Worm (Caenorhabditis elegans) whole organism, L4 larva: Measurements from ENCODE around the gene W08G11.5.
"Not testable (repeated sequence)": the region's sequence is repeated elsewhere in the genome, so short reads cannot be mapped to it uniquely, and the experiment has no call there.

ENCODE experiments used
- F26F4.8 ChIP-seq: fragments of 200-800 bp; sonication (Bioruptor generic); conservative IDR thresholded peaks from 2 replicates; pipeline ENCODE4 v1.3.6; 2022; ENCODE audit warnings: missing genetic modification characterization, missing compliant biosample characterization
- F44E2.7 ChIP-seq: fragments of 200-800 bp; sonication (Bioruptor generic); IDR thresholded peaks from 2 replicates; pipeline ENCODE4 v2.1.2; 2022; ENCODE audit warnings: missing genetic modification characterization, missing compliant biosample characterization
- F49E8.2 ChIP-seq: sonication (generic microtip); optimal IDR thresholded peaks from 2 replicates; lab custom pipeline; 2016; ENCODE audit warnings: missing compliant biosample characterization, mild to moderate bottlenecking, missing genetic modification characterization, borderline replicate concordance
- T26A8.4 ChIP-seq: fragments of 200-800 bp; sonication (Bioruptor generic); IDR thresholded peaks from 2 replicates; pipeline ENCODE4 v1.3.6; 2022; ENCODE audit warnings: missing genetic modification characterization, missing compliant biosample characterization
- Y105C5A.15 ChIP-seq: fragments of 200-800 bp; sonication (Bioruptor generic); IDR thresholded peaks from 2 replicates; pipeline ENCODE4 v1.3.6; 2022; ENCODE audit warnings: missing genetic modification characterization, missing compliant biosample characterization
- ZK337.2 ChIP-seq: fragments of 200-800 bp; sonication (Bioruptor generic); IDR thresholded peaks from 2 replicates; pipeline ENCODE4 v1.3.6; 2022; ENCODE audit warnings: missing genetic modification reagents, missing genetic modification characterization, missing compliant biosample characterization
- aha-1 ChIP-seq: fragments of 150-350 bp; peaks from one replicate; lab custom pipeline; 2014; ENCODE audit warnings: missing biosample characterization, missing genetic modification characterization
- arid-1 ChIP-seq: fragments of 200-800 bp; sonication (Bioruptor generic); conservative IDR thresholded peaks from 2 replicates; pipeline ENCODE4 v1.3.6; 2022; ENCODE audit warnings: missing genetic modification reagents, missing genetic modification characterization, missing compliant biosample characterization
- daf-16 ChIP-seq, 3 experiments: sonication (generic microtip); optimal IDR thresholded peaks; 2 replicates each; lab custom pipeline; 2016 to 2017; ENCODE audit warnings: missing genetic modification characterization in 3 of 3, missing genetic modification reagents in 3 of 3, mild to moderate bottlenecking in 2 of 3, missing compliant biosample characterization in 2 of 3, missing biosample characterization in 1 of 3, moderate library complexity in 1 of 3
- dmd-6 ChIP-seq: fragments of 200-800 bp; sonication (Bioruptor generic); IDR thresholded peaks from 2 replicates; pipeline ENCODE4 v1.3.6; 2022; ENCODE audit warnings: missing genetic modification reagents, missing genetic modification characterization, missing compliant biosample characterization
- dve-1 ChIP-seq: sonication (generic microtip); optimal IDR thresholded peaks from 2 replicates; lab custom pipeline; 2017; ENCODE audit warnings: antibody characterized with exemption, mild to moderate bottlenecking, missing genetic modification characterization, missing compliant biosample characterization; ENCODE audit not compliant: insufficient read depth
- egl-43 ChIP-seq: fragments of 200-800 bp; sonication (Bioruptor generic); IDR thresholded peaks from 2 replicates; pipeline ENCODE4 v1.3.6; 2022; ENCODE audit warnings: missing genetic modification reagents, missing genetic modification characterization, missing compliant biosample characterization
- hlh-11 ChIP-seq: fragments of 200-800 bp; sonication (Bioruptor generic); optimal IDR thresholded peaks from 2 replicates; lab custom pipeline; 2018; ENCODE audit warnings: mild to moderate bottlenecking, missing genetic modification characterization, missing compliant biosample characterization
- hlh-30 ChIP-seq: sonication (generic microtip); optimal IDR thresholded peaks from 2 replicates; lab custom pipeline; 2017; ENCODE audit warnings: antibody characterized with exemption, mild to moderate bottlenecking, missing genetic modification characterization, missing compliant biosample characterization; ENCODE audit not compliant: insufficient read depth
- lim-7 ChIP-seq: fragments of 200-800 bp; sonication (Bioruptor generic); IDR thresholded peaks from 2 replicates; pipeline ENCODE4 v1.3.6; 2022; ENCODE audit warnings: missing genetic modification characterization, missing compliant biosample characterization
- lin-38 ChIP-seq: fragments of 200-800 bp; sonication (Bioruptor generic); IDR thresholded peaks from 2 replicates; pipeline ENCODE4 v1.3.6; 2022; ENCODE audit warnings: missing genetic modification reagents, missing genetic modification characterization, missing compliant biosample characterization
- mdt-29 ChIP-seq: fragments of 200-800 bp; sonication (Bioruptor generic); IDR thresholded peaks from 2 replicates; pipeline ENCODE4 v1.3.6; 2022; ENCODE audit warnings: missing genetic modification reagents, missing genetic modification characterization, missing compliant biosample characterization
- nhr-102 ChIP-seq: sonication (generic microtip); optimal IDR thresholded peaks from 2 replicates; lab custom pipeline; 2016; ENCODE audit warnings: mild to moderate bottlenecking, missing genetic modification characterization, moderate library complexity, missing compliant biosample characterization
- nhr-48 ChIP-seq: sonication (generic microtip); optimal IDR thresholded peaks from 2 replicates; lab custom pipeline; 2016; ENCODE audit warnings: mild to moderate bottlenecking, missing genetic modification characterization, missing compliant biosample characterization
- nhr-76 ChIP-seq: fragments of 150-350 bp; optimal IDR thresholded peaks from 2 replicates; lab custom pipeline; 2014; ENCODE audit warnings: missing biosample characterization, missing genetic modification characterization
- pha-4 ChIP-seq, 2 experiments: fragments of 150-350 bp in 1 of 2; fragments of 200-800 bp in 1 of 2; sonication (Bioruptor generic) in 1 of 2; IDR thresholded peaks in 1 of 2; optimal IDR thresholded peaks in 1 of 2; 2 replicates each; pipeline versions ENCODE4 v1.3.6 to Lab custom; 2014 to 2022; ENCODE audit warnings: missing genetic modification characterization in 2 of 2, missing genetic modification reagents in 2 of 2, missing biosample characterization in 1 of 2, missing compliant biosample characterization in 1 of 2
- php-3 ChIP-seq: fragments of 200-800 bp; sonication (Bioruptor generic); IDR thresholded peaks from 2 replicates; pipeline ENCODE4 v1.3.6; 2022; ENCODE audit warnings: missing genetic modification reagents, missing genetic modification characterization, missing compliant biosample characterization
- set-16 ChIP-seq: fragments of 200-800 bp; sonication (Bioruptor generic); IDR thresholded peaks from 2 replicates; pipeline ENCODE4 v1.3.6; 2022; ENCODE audit warnings: missing genetic modification reagents, missing genetic modification characterization, missing compliant biosample characterization
- snpc-1.2 ChIP-seq: fragments of 200-800 bp; sonication (Bioruptor generic); IDR thresholded peaks from 2 replicates; pipeline ENCODE4 v1.3.6; 2022; ENCODE audit warnings: missing genetic modification reagents, missing genetic modification characterization, missing compliant biosample characterization
- tra-1 ChIP-seq: fragments of 200-800 bp; sonication (Bioruptor generic); IDR thresholded peaks from 2 replicates; pipeline ENCODE4 v1.3.6; 2022; ENCODE audit warnings: missing genetic modification reagents, missing genetic modification characterization, missing compliant biosample characterization
- unc-130 ChIP-seq: sonication (generic microtip); optimal IDR thresholded peaks from 2 replicates; lab custom pipeline; 2016; ENCODE audit warnings: missing genetic modification reagents, missing genetic modification characterization, missing compliant biosample characterization
- vab-7 ChIP-seq: fragments of 200-800 bp; sonication (Bioruptor generic); IDR thresholded peaks from 2 replicates; pipeline ENCODE4 v1.3.6; 2022; ENCODE audit warnings: missing genetic modification reagents, missing genetic modification characterization, missing compliant biosample characterization
- zip-11 ChIP-seq: fragments of 200-800 bp; sonication (Bioruptor generic); IDR thresholded peaks from 2 replicates; pipeline ENCODE4 v1.3.6; 2022; ENCODE audit warnings: missing genetic modification characterization, missing compliant biosample characterization

Gene W08G11.5

DNA sequence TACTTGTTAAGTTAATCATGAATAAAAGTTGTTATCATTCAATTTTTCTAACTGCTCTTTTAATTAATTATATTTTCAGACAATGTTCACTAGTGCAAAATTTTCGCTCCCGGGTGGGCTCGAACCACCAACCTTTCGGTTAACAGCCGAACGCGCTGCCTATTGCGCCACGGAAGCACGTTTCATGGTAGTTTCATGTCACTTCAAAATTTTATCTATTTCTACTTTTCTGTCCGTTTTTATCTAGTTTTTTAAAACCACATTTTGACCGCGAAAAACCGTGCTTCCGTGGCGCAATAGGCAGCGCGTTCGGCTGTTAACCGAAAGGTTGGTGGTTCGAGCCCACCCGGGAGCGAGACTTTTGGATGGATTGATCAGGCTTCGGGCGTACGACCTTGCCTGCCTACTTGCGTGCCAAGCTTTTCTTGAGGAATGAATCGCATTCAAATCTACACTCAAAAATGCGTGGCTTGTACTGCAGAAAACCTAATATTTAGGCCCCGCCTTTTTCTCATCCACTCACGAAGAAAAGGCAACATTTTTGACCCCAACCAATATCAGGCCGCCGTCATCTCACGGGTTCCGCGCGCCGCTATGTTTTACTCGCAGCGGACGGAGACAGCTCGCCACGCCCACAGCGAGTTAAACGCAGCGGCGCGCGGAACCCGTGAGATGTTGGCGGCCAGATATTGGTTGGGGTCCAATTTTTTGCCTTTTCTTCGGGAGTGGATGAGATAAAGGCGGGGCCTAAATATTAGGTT, 4.6 kb downstream of the W08G11.5 start:
- TF ChIP-seq mdt-29 (GFP tag; lab: Robert Waterston, UW) (peak; percentile 51; the same call in 1 of the 2 replicates), lim-7 (GFP tag; lab: Robert Waterston, UW) (peak; percentile 26; the same call in 1 of the 2 replicates), aha-1 (tag; lab: Kevin White, UChicago) (peak; percentile 92), hlh-30 (tag; lab: Kevin White, UChicago) (peak; percentile 14), hlh-11 (tag; lab: Kevin White, UChicago) (peak; percentile 10), set-16 (peak; percentile 66), dve-1 (peak; percentile 27), nhr-102 (tag; lab: Kevin White, UChicago) (peak; percentile 9), egl-43 (peak; percentile 63), T26A8.4 (GFP tag; lab: Robert Waterston, UW) (0 out of 2 replicates have a peak, but pooled peaks have one; percentile 12), daf-16 (tag; optimal IDR thresholded peaks at IDR 0.05; lab: Kevin White, UChicago) (peak; percentile 24), dmd-6 (GFP tag; lab: Robert Waterston, UW) (peak; percentile 43; the same call in 1 of the 2 replicates)
- not testable (repeated sequence) for TF ChIP-seq daf-16 (GFP tag; optimal IDR thresholded peaks at IDR 0.05; lab: Kevin White, UChicago)
- TF ChIP-seq, all 104 proteins: peak for 12; not testable (repeated sequence) for 92

DNA sequence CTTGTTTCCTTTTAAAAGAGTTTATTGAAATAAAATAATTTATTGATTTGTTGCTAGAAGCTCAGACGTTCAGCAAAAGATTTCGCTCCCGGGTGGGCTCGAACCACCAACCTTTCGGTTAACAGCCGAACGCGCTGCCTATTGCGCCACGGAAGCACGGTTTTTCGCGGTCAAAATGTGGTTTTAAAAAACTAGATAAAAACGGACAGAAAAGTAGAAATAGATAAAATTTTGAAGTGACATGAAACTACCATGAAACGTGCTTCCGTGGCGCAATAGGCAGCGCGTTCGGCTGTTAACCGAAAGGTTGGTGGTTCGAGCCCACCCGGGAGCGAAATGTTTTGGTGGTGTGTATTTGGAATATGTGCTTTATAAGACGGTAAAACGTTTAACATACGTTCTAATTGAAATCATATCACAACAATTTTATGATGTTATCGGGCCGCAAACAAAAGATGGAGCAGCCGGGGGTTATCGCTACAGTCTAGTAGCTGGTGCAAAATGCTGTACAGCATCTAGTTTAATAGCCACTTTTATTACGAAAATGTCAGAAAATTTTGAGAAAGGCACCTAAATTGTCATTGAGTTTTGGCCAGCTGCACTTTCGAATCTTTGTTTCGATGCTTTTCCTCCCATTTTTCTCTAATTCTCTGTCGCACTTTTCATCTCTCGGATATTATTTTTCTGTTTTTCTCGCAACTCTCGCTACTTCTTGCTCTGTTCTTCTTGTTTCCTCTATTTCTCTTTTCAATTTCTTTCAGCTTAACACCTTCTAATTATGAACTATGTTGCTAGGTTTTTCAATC, 7.8 kb downstream of the W08G11.5 start, which contains the start of gene slc-9B.2:
Gene slc-9B.2 (plus strand): TSS at position 756 of the 806 bp plus-strand sequence.
- peak; percentile 86 for TF ChIP-seq php-3 (GFP tag; lab: Robert Waterston, UW)
- peak; percentile 15 for TF ChIP-seq aha-1 (tag; lab: Kevin White, UChicago)
- TF ChIP-seq lim-7 (GFP tag; lab: Robert Waterston, UW): peak; percentile 65
- peak; percentile 54; the same call in 1 of the 2 replicates for TF ChIP-seq vab-7 (GFP tag; lab: Robert Waterston, UW)
- TF ChIP-seq Y105C5A.15 (GFP tag; lab: Robert Waterston, UW): 0 out of 2 replicates have a peak, but pooled peaks have one; percentile 60
- 0 out of 2 replicates have a peak, but pooled peaks have one; percentile 26 for TF ChIP-seq zip-11 (GFP tag; lab: Robert Waterston, UW)
- peak; percentile 58 for TF ChIP-seq lin-38
- peak; percentile 1 for TF ChIP-seq unc-130 (GFP tag; lab: Kevin White, UChicago)
- TF ChIP-seq dve-1: peak; percentile 38
- TF ChIP-seq snpc-1.2 (GFP tag; lab: Robert Waterston, UW): peak; percentile 76
- 0 out of 2 replicates have a peak, but pooled peaks have one; percentile 37 for TF ChIP-seq F26F4.8 (GFP tag; lab: Robert Waterston, UW)
- 0 out of 2 replicates have a peak, but pooled peaks have one; percentile 39 for TF ChIP-seq ZK337.2 (GFP tag; lab: Robert Waterston, UW)
- TF ChIP-seq pha-4 (GFP tag; IDR thresholded peaks at IDR 0.05; lab: Robert Waterston, UW): peak; percentile 68; the same call in 1 of the 2 replicates
- not testable (repeated sequence) for TF ChIP-seq pha-4 (tag; optimal IDR thresholded peaks at IDR 0.05; lab: Kevin White, UChicago); daf-16 (GFP tag; optimal IDR thresholded peaks at IDR 0.05; lab: Kevin White, UChicago)
- TF ChIP-seq tra-1 (GFP tag; lab: Robert Waterston, UW): 0 out of 2 replicates have a peak, but pooled peaks have one; percentile 55
- TF ChIP-seq daf-16 (tag; optimal IDR thresholded peaks at IDR 0.05; lab: Kevin White, UChicago): peak; percentile 73
- peak; percentile 72 for TF ChIP-seq nhr-48 (tag; lab: Kevin White, UChicago)
- TF ChIP-seq hlh-11 (tag; lab: Kevin White, UChicago): peak; percentile 39
- TF ChIP-seq hlh-30 (tag; lab: Kevin White, UChicago): peak; percentile 8
- 0 out of 2 replicates have a peak, but pooled peaks have one; percentile 57 for TF ChIP-seq arid-1
- TF ChIP-seq nhr-102 (tag; lab: Kevin White, UChicago): peak; percentile 44
- peak; percentile 66 for TF ChIP-seq dmd-6 (GFP tag; lab: Robert Waterston, UW)

ce11 chrV:16336326-16336725, 10.0 kb downstream of the W08G11.5 start, which contains the start of gene srw-87:
srw-87 (plus strand) TSS chrV:16336626.
- no peak for TF ChIP-seq F49E8.2 (tag; lab: Kevin White, UChicago)

- no peak for TF ChIP-seq nhr-76 (tag; lab: Kevin White, UChicago)
- TF ChIP-seq F44E2.7: no peak
Observed at ce11 chrV:16333412-16333811, 12.9 kb downstream of the W08G11.5 start, which contains the start of gene srh-167. srh-167 (plus strand) TSS chrV:16333712.
